Worm (Caenorhabditis elegans): ENCODE results near the gene R09H3.2.
A peak's percentile ranks its signal among the peaks of the same experiment; 100 is the strongest.

R09H3.2 gene

DNA sequence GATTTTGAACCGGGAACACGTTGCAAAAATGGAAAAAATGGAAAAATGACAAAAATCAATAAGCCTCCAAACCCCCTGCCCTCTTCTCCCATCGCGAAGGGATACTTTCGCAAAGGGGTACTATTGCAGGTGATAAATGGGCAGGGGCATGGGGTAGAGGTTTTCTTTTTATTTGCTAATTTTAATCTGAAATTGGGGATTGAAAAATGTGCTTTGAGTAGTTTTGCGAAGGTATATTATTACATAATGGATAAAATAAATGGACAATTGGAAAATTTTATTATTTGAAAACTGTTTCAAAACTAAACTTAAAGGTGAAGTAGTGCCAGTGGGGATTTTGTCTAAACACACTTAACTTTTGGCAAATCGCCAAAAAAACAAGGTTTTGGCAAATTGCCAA, 37.8 kb downstream of the R09H3.2 start (continued):
- peak; percentile 98 for TF ChIP-seq Y56A3A.18 (GFP tag; IDR thresholded peaks at IDR 0.05)
- TF ChIP-seq dox-1 (GFP tag; IDR thresholded peaks at IDR 0.05), result peak; percentile 98
- peak; percentile 98 for TF ChIP-seq somi-1 (GFP tag; optimal IDR thresholded peaks at IDR 0.05)
- peak; percentile 59 for TF ChIP-seq B0261.1 (tag; optimal IDR thresholded peaks at IDR 0.05)
- TF ChIP-seq ztf-18 (tag; optimal IDR thresholded peaks at IDR 0.05), result peak; percentile 69
- peak; percentile 56 for TF ChIP-seq snpc-1.3 (tag; optimal IDR thresholded peaks at IDR 0.05; ENCODE audit: insufficient read depth)
- peak in 1 of 2 experiments; percentile 44 for TF ChIP-seq rec-8 (tag; optimal IDR thresholded peaks at IDR 0.05)
- TF ChIP-seq F52B5.7 (tag; optimal IDR thresholded peaks at IDR 0.05), result peak; percentile 84
- peak; percentile 99 for TF ChIP-seq ztf-26 (tag; optimal IDR thresholded peaks at IDR 0.05)
- peak; percentile 86 for TF ChIP-seq hmg-1.2 (GFP tag; IDR thresholded peaks at IDR 0.05)
- TF ChIP-seq sdz-38 (tag; optimal IDR thresholded peaks at IDR 0.05), result no peak
- peak; percentile 72 for TF ChIP-seq athp-1 (tag; optimal IDR thresholded peaks at IDR 0.05)
- TF ChIP-seq Y53F4B.3 (GFP tag; IDR thresholded peaks at IDR 0.05), result no peak
- peak; percentile 53 for TF ChIP-seq attf-5 (GFP tag; optimal IDR thresholded peaks at IDR 0.05)
- TF ChIP-seq F57A8.1 (GFP tag; optimal IDR thresholded peaks at IDR 0.05), result peak; percentile 67
- peak; percentile 14; the same call in 1 of the 2 replicates for TF ChIP-seq egrh-3 (GFP tag; IDR thresholded peaks at IDR 0.05)
- TF ChIP-seq bed-2 (GFP tag; IDR thresholded peaks at IDR 0.05), result peak; percentile 80
- no peak for TF ChIP-seq Y79H2A.3 (GFP tag; conservative IDR thresholded peaks at IDR 0.05)
- TF ChIP-seq gei-17 (GFP tag; optimal IDR thresholded peaks at IDR 0.05), result peak; percentile 98
- TF ChIP-seq unc-62 (GFP tag; optimal IDR thresholded peaks at IDR 0.05), result no peak
- peak; percentile 89 for TF ChIP-seq ccch-3 (GFP tag; optimal IDR thresholded peaks at IDR 0.05)
- TF ChIP-seq F39B2.1 (GFP tag; IDR thresholded peaks at IDR 0.05), result no peak
- 0 out of 2 replicates have a peak, but pooled peaks have one; percentile 21 for TF ChIP-seq attf-3 (GFP tag; conservative IDR thresholded peaks at IDR 0.05)
- peak; percentile 20; the same call in 1 of the 2 replicates for TF ChIP-seq Y67H2A.10 (GFP tag; conservative IDR thresholded peaks at IDR 0.05)
- TF ChIP-seq cebp-2 (GFP tag; IDR thresholded peaks at IDR 0.05), result peak; percentile 98
- TF ChIP-seq madf-8 (GFP tag; conservative IDR thresholded peaks at IDR 0.05), result no peak
- peak; percentile 50 for TF ChIP-seq zim-3 (tag; optimal IDR thresholded peaks at IDR 0.05)
- TF ChIP-seq aptf-3 (GFP tag; IDR thresholded peaks at IDR 0.05), result no peak
- TF ChIP-seq die-1 (tag; optimal IDR thresholded peaks at IDR 0.05), result peak; percentile 58
- peak; percentile 97 for TF ChIP-seq nfyb-1 (GFP tag; IDR thresholded peaks at IDR 0.05)

DNA sequence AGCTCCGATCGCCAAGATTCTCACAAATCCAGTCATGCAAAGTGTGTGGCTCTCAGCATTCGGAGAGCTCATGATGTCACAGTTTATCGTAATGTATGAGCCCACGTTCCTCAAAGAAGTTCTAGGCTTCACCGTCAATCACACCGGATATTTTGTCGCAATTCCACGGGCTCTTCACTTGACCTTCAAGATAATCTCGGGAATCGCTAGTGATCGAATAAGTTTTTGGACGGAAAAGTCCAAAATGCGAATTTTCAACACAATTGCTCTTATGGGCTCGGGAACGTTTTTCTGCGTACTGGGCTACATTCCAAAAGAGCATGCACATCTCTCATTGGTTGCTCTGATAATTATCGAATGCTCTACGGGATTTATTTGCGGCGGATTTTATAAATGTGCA, 41.8 kb downstream of the R09H3.2 start:
- TF ChIP-seq bed-1 (GFP tag; IDR thresholded peaks at IDR 0.05) (no peak), chd-7 (tag; optimal IDR thresholded peaks at IDR 0.05) (no peak), hsf-1 (GFP tag; IDR thresholded peaks at IDR 0.05) (no peak), dox-1 (GFP tag; IDR thresholded peaks at IDR 0.05) (no peak), madf-3 (GFP tag; IDR thresholded peaks at IDR 0.05) (no peak), F37B4.10 (GFP tag; IDR thresholded peaks at IDR 0.05) (no peak)

DNA sequence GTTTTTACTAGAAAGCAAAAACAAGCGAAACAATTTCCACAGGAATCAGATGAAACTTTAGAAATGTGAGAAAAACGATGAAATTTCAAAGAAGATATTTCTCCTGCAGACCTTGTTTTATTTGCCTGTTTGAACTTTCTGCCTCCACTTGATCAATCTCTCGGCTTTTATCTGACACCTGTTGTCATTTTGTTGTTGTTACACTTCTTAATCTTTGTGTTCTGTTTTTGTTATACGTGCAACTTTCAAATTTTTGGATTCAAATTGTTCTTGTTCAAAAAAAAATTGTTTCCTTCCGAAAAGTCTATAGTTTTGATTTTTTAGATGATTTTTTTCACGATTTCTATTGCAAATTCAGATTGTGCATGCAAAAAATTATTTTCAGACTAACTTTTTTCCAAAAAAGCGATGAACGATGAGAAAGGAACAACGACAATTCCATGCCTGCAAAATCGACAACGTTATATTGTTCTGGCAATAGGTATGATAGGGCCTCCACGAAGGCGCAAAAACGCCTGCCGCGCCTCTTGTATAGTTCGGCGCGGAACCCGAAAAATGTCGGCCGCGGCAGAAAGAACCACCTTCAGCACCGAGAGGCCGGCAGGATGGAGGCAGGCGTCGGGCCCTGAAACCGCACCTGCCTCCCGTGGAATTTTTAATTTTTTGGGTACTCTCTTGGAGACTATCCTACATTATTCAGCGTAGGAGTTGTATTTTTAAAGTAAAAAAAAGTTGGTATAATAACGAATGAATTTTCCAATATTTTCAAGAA, 44.0 kb downstream of the R09H3.2 start, which contains the start of gene H11E01.2:
Gene H11E01.2 (plus strand): TSS at position 380 of the 772 bp plus-strand sequence.
- TF ChIP-seq bed-1 (GFP tag; IDR thresholded peaks at IDR 0.05), result no peak
- no peak for TF ChIP-seq F33H1.4 (GFP tag; IDR thresholded peaks at IDR 0.05)
- peak; percentile 47; the same call in 1 of the 2 replicates for TF ChIP-seq egrh-3 (GFP tag; IDR thresholded peaks at IDR 0.05)
- TF ChIP-seq nfya-1 (tag; optimal IDR thresholded peaks at IDR 0.05; ENCODE audit: borderline replicate concordance, insufficient read depth), result no peak
- TF ChIP-seq zfh-2 (GFP tag; conservative IDR thresholded peaks at IDR 0.05), result peak; percentile 78
